Worm (Caenorhabditis elegans) whole organism, early embryonic: Measurements from ENCODE around the gene ccf-1.

ENCODE experiments used
- B0310.2 ChIP-seq: sonication (generic microtip); optimal IDR thresholded peaks from 2 replicates; lab custom pipeline; 2016; ENCODE audit warnings: mild to moderate bottlenecking, missing genetic modification characterization, missing compliant biosample characterization
- F13C5.2 ChIP-seq: sonication (generic microtip); optimal IDR thresholded peaks from 2 replicates; lab custom pipeline; 2017; ENCODE audit warnings: mild to moderate bottlenecking, missing genetic modification characterization, inconsistent platforms, missing compliant biosample characterization
- aly-1 ChIP-seq: sonication (generic microtip); optimal IDR thresholded peaks from 2 replicates; lab custom pipeline; 2016; ENCODE audit warnings: missing genetic modification characterization, missing compliant biosample characterization
- ama-1 ChIP-seq: fragments of 150-350 bp; optimal IDR thresholded peaks from 2 replicates; lab custom pipeline; 2014
- ceh-13 ChIP-seq: fragments of 200-800 bp; sonication (Bioruptor generic); optimal IDR thresholded peaks from 2 replicates; lab custom pipeline; 2018; ENCODE audit warnings: mild to moderate bottlenecking, missing genetic modification characterization, missing compliant biosample characterization
- ceh-36 ChIP-seq: sonication (generic microtip); optimal IDR thresholded peaks from 2 replicates; lab custom pipeline; 2016; ENCODE audit warnings: missing genetic modification characterization, inconsistent platforms, missing compliant biosample characterization
- ets-7 ChIP-seq: sonication (generic microtip); optimal IDR thresholded peaks from 2 replicates; lab custom pipeline; 2016; ENCODE audit warnings: missing genotype, missing genetic modification characterization, missing compliant biosample characterization
- flt-1 ChIP-seq: fragments of 200-800 bp; sonication (Bioruptor generic); IDR thresholded peaks from 2 replicates; pipeline ENCODE4 v1.3.6; 2022; ENCODE audit warnings: missing genetic modification characterization, missing compliant biosample characterization
- hmbx-1 ChIP-seq: sonication (generic microtip); optimal IDR thresholded peaks from 2 replicates; lab custom pipeline; 2016; ENCODE audit warnings: mild to moderate bottlenecking, missing genetic modification characterization, missing compliant biosample characterization
- hmg-4 ChIP-seq: fragments of 200-800 bp; sonication (Bioruptor generic); optimal IDR thresholded peaks from 2 replicates; lab custom pipeline; 2018; ENCODE audit warnings: mild to moderate bottlenecking, missing genetic modification characterization, missing compliant biosample characterization
- hnd-1 ChIP-seq: sonication (generic microtip); optimal IDR thresholded peaks from 2 replicates; lab custom pipeline; 2016; ENCODE audit warnings: missing genetic modification characterization, missing compliant biosample characterization
- pes-1 ChIP-seq: fragments of 200-800 bp; sonication (Bioruptor generic); IDR thresholded peaks from 2 replicates; pipeline ENCODE4 v1.3.6; 2022; ENCODE audit warnings: missing genetic modification reagents, missing genetic modification characterization, missing compliant biosample characterization
- scrt-1 ChIP-seq: fragments of 200-800 bp; sonication (Bioruptor generic); IDR thresholded peaks from 2 replicates; pipeline ENCODE4 v1.3.6; 2022; ENCODE audit warnings: missing genetic modification characterization, missing compliant biosample characterization
- sea-1 ChIP-seq: fragments of 200-800 bp; sonication (Bioruptor generic); conservative IDR thresholded peaks from 2 replicates; pipeline ENCODE4 v1.3.6; 2022; ENCODE audit warnings: missing genetic modification characterization, missing compliant biosample characterization
- tbx-11 ChIP-seq: fragments of 200-800 bp; sonication (Bioruptor generic); IDR thresholded peaks from 2 replicates; pipeline ENCODE4 v1.3.6; 2022; ENCODE audit warnings: missing genetic modification characterization, missing compliant biosample characterization
- tbx-37 ChIP-seq: fragments of 200-800 bp; sonication (Bioruptor generic); conservative IDR thresholded peaks from 2 replicates; pipeline ENCODE4 v1.3.6; 2022; ENCODE audit warnings: missing genetic modification reagents, missing genetic modification characterization, missing compliant biosample characterization
- tra-4 ChIP-seq: sonication (generic microtip); optimal IDR thresholded peaks from 2 replicates; lab custom pipeline; 2017; ENCODE audit warnings: missing genetic modification characterization, missing compliant biosample characterization

ccf-1 gene

ce11 chrIII:11917090-11917489 is 2.9 kb downstream of the ccf-1 start:
- TF ChIP-seq hmg-4 (GFP tag; lab: Kevin White, UChicago) (peak; percentile 16), pes-1 (GFP tag; lab: Robert Waterston, UW) (peak; percentile 39; the same call in 1 of the 2 replicates), B0310.2 (tag; lab: Kevin White, UChicago) (peak; percentile 9), sea-1 (no peak)

ce11 chrIII:11916260-11916659 is 3.8 kb downstream of the ccf-1 start:
- TF ChIP-seq tbx-37 (GFP tag; lab: Robert Waterston, UW) (no peak), pes-1 (GFP tag; lab: Robert Waterston, UW) (no peak), tbx-11 (no peak), B0310.2 (tag; lab: Kevin White, UChicago) (no peak), ama-1 (no peak), scrt-1 (GFP tag; lab: Robert Waterston, UW) (no peak), flt-1 (GFP tag; lab: Robert Waterston, UW) (no peak), aly-1 (no peak), tra-4 (no peak), hnd-1 (no peak), sea-1 (no peak), F13C5.2 (tag; lab: Kevin White, UChicago) (no peak), ceh-13 (GFP tag; lab: Kevin White, UChicago) (no peak)

ce11 chrIII:11915666-11916065 is 4.4 kb downstream of the ccf-1 start, which contains the start of the genes ndab-1 and npp-16:
Gene ndab-1, minus strand, starts transcription at chrIII:11915712.
Gene npp-16, plus strand, starts transcription at chrIII:11915928.
- TF ChIP-seq ama-1 (no peak), scrt-1 (GFP tag; lab: Robert Waterston, UW) (no peak), hmbx-1 (tag; lab: Kevin White, UChicago) (no peak), flt-1 (GFP tag; lab: Robert Waterston, UW) (0 out of 2 replicates have a peak, but pooled peaks have one; percentile 3), hnd-1 (no peak), aly-1 (no peak), ceh-13 (GFP tag; lab: Kevin White, UChicago) (no peak), F13C5.2 (tag; lab: Kevin White, UChicago) (peak; percentile 48), sea-1 (no peak), pes-1 (GFP tag; lab: Robert Waterston, UW) (0 out of 2 replicates have a peak, but pooled peaks have one; percentile 16), B0310.2 (tag; lab: Kevin White, UChicago) (no peak), tbx-37 (GFP tag; lab: Robert Waterston, UW) (no peak), tra-4 (no peak), ceh-36 (tag; lab: Kevin White, UChicago) (no peak), ets-7 (tag; lab: Kevin White, UChicago) (no peak)

- TF ChIP-seq ets-7 (tag; lab: Kevin White, UChicago): no peak
- TF ChIP-seq pes-1 (GFP tag; lab: Robert Waterston, UW): no peak
- no peak for TF ChIP-seq ceh-13 (GFP tag; lab: Kevin White, UChicago)
- TF ChIP-seq aly-1: no peak
- TF ChIP-seq flt-1 (GFP tag; lab: Robert Waterston, UW): no peak
- no peak for TF ChIP-seq tbx-37 (GFP tag; lab: Robert Waterston, UW)
- TF ChIP-seq ama-1: no peak
- no peak for TF ChIP-seq F13C5.2 (tag; lab: Kevin White, UChicago)
- TF ChIP-seq hnd-1: no peak
- TF ChIP-seq tra-4: no peak
- TF ChIP-seq B0310.2 (tag; lab: Kevin White, UChicago): no peak
- no peak for TF ChIP-seq sea-1
- TF ChIP-seq hmg-4 (GFP tag; lab: Kevin White, UChicago): no peak
- no peak for TF ChIP-seq tbx-11
- no peak for TF ChIP-seq hmbx-1 (tag; lab: Kevin White, UChicago)
- TF ChIP-seq scrt-1 (GFP tag; lab: Robert Waterston, UW): no peak
- TF ChIP-seq ceh-36 (tag; lab: Kevin White, UChicago): no peak
Measured at ce11 chrIII:11914220-11914619, 5.8 kb downstream of the ccf-1 start, which contains the start of gene Y56A3A.16. Gene Y56A3A.16, minus strand, starts transcription at chrIII:11914320.

ce11 chrIII:11909778-11910177 is 10.3 kb downstream of the ccf-1 start, which contains the start of gene faah-4:
Gene faah-4, minus strand, starts transcription at chrIII:11909878.
- TF ChIP-seq tbx-37 (GFP tag; lab: Robert Waterston, UW) (no peak), hmg-4 (GFP tag; lab: Kevin White, UChicago) (no peak), scrt-1 (GFP tag; lab: Robert Waterston, UW) (no peak), flt-1 (GFP tag; lab: Robert Waterston, UW) (no peak), tbx-11 (no peak), B0310.2 (tag; lab: Kevin White, UChicago) (no peak), sea-1 (no peak), tra-4 (no peak), ama-1 (no peak), ets-7 (tag; lab: Kevin White, UChicago) (no peak), hnd-1 (no peak), pes-1 (GFP tag; lab: Robert Waterston, UW) (no peak), ceh-36 (tag; lab: Kevin White, UChicago) (no peak), F13C5.2 (tag; lab: Kevin White, UChicago) (no peak), ceh-13 (GFP tag; lab: Kevin White, UChicago) (no peak), aly-1 (no peak), hmbx-1 (tag; lab: Kevin White, UChicago) (no peak)

ce11 chrIII:11908660-11909059 is 11.4 kb downstream of the ccf-1 start, which contains the start of gene fbxb-24:
Gene fbxb-24, plus strand, starts transcription at chrIII:11908960.
- TF ChIP-seq flt-1 (GFP tag; lab: Robert Waterston, UW): no peak
- TF ChIP-seq tra-4: no peak
- TF ChIP-seq aly-1: no peak
- no peak for TF ChIP-seq hmg-4 (GFP tag; lab: Kevin White, UChicago)
- TF ChIP-seq B0310.2 (tag; lab: Kevin White, UChicago): no peak
- no peak for TF ChIP-seq ama-1

- TF ChIP-seq tbx-37 (GFP tag; lab: Robert Waterston, UW): no peak
- TF ChIP-seq ama-1: no peak
- no peak for TF ChIP-seq ceh-13 (GFP tag; lab: Kevin White, UChicago)
- no peak for TF ChIP-seq ets-7 (tag; lab: Kevin White, UChicago)
- no peak for TF ChIP-seq hmbx-1 (tag; lab: Kevin White, UChicago)
- TF ChIP-seq tra-4: no peak
Measured at ce11 chrIII:11907177-11907576, 12.9 kb downstream of the ccf-1 start, which contains the start of gene sdz-33. Gene sdz-33, plus strand, starts transcription at chrIII:11907477.
